Worm (Caenorhabditis elegans) whole organism, mixed stage, embryonic: ENCODE results near the gene T11F8.4.

Experiments
- ceh-43 ChIP-seq: fragments of 200-800 bp; sonication (Bioruptor generic); optimal IDR thresholded peaks from 2 replicates; lab custom pipeline; 2018; ENCODE audit warnings: mild to moderate bottlenecking, missing genetic modification characterization, moderate library complexity, missing compliant biosample characterization
- elt-3 ChIP-seq: fragments of 150-350 bp; optimal IDR thresholded peaks from 2 replicates; lab custom pipeline; 2014; ENCODE audit warnings: missing biosample characterization, missing genetic modification characterization
- lin-13 ChIP-seq: fragments of 150-350 bp; optimal IDR thresholded peaks from 2 replicates; lab custom pipeline; 2014; ENCODE audit warnings: missing biosample characterization, missing genetic modification characterization
- lsy-2 ChIP-seq: fragments of 150-350 bp; optimal IDR thresholded peaks from 2 replicates; lab custom pipeline; 2014; ENCODE audit warnings: missing biosample characterization, missing genetic modification characterization
- mep-1 ChIP-seq: fragments of 150-350 bp; optimal IDR thresholded peaks from 2 replicates; lab custom pipeline; 2017; ENCODE audit warnings: missing biosample characterization, missing genetic modification reagents, missing genetic modification characterization, inconsistent platforms
- nhr-28 ChIP-seq: fragments of 150-350 bp; optimal IDR thresholded peaks from 2 replicates; lab custom pipeline; 2014; ENCODE audit warnings: missing biosample characterization, missing genetic modification characterization
- pha-4 ChIP-seq: fragments of 150-350 bp; optimal IDR thresholded peaks from 2 replicates; lab custom pipeline; 2018; ENCODE audit warnings: missing biosample characterization, missing genetic modification reagents, missing genetic modification characterization
- sem-2 ChIP-seq: fragments of 200-800 bp; sonication (Bioruptor generic); optimal IDR thresholded peaks from 2 replicates; lab custom pipeline; 2018; ENCODE audit warnings: mild to moderate bottlenecking, missing genetic modification characterization, missing compliant biosample characterization
- sptf-1 ChIP-seq: sonication (generic microtip); optimal IDR thresholded peaks from 2 replicates; lab custom pipeline; 2017; ENCODE audit warnings: mild to moderate bottlenecking, missing genetic modification characterization, moderate library complexity, missing compliant biosample characterization
- tbx-8 ChIP-seq: fragments of 200-800 bp; sonication (Bioruptor generic); optimal IDR thresholded peaks from 2 replicates; lab custom pipeline; 2018; ENCODE audit warnings: mild to moderate bottlenecking, missing genetic modification characterization, moderate library complexity, missing compliant biosample characterization
- unc-120 ChIP-seq: sonication (generic microtip); optimal IDR thresholded peaks from 2 replicates; lab custom pipeline; 2017; ENCODE audit warnings: missing genetic modification characterization, missing compliant biosample characterization; ENCODE audit not compliant: poor library complexity, severe bottlenecking
- unc-62 ChIP-seq: fragments of 150-350 bp; optimal IDR thresholded peaks from 2 replicates; lab custom pipeline; 2014; ENCODE audit warnings: missing biosample characterization, missing genetic modification reagents, missing genetic modification characterization
- zip-8 ChIP-seq: fragments of 150-350 bp; optimal IDR thresholded peaks from 2 replicates; lab custom pipeline; 2014; ENCODE audit warnings: missing biosample characterization, missing genetic modification characterization
- ztf-11 ChIP-seq: fragments of 150-350 bp; optimal IDR thresholded peaks from 2 replicates; lab custom pipeline; 2014; ENCODE audit warnings: missing biosample characterization, missing genetic modification characterization

ce11 chrIV:5438705-5439104, 37.7 kb downstream of the T11F8.4 start, which contains the start of gene mgl-3:
- TF ChIP-seq pha-4: no peak
- no peak for TF ChIP-seq elt-3 (tag; lab: Kevin White, UChicago)
- TF ChIP-seq sptf-1 (tag; lab: Kevin White, UChicago): no peak
- TF ChIP-seq zip-8: no peak
- TF ChIP-seq ztf-11 (tag; lab: Kevin White, UChicago): no peak
- no peak for TF ChIP-seq tbx-8 (GFP tag; lab: Kevin White, UChicago)
- TF ChIP-seq unc-120: no peak
- TF ChIP-seq sem-2 (GFP tag; lab: Kevin White, UChicago): no peak
- TF ChIP-seq ceh-43 (GFP tag; lab: Kevin White, UChicago): no peak
- no peak for TF ChIP-seq lin-13
- TF ChIP-seq lsy-2 (tag; lab: Kevin White, UChicago): no peak
- TF ChIP-seq mep-1: no peak
- TF ChIP-seq nhr-28 (tag; lab: Kevin White, UChicago): no peak
- no peak for TF ChIP-seq unc-62 (GFP tag; lab: Kevin White, UChicago)
